Fruit fly (Drosophila melanogaster): ENCODE results near the gene Sfp24Bc.

The Sfp24Bc gene

dm6 chr2L:3675770-3676169, 5.4 kb upstream of the Sfp24Bc start (continued):
- 0 out of 3 replicates have a peak, but pooled peaks have one; percentile 32 for TF ChIP-seq CG2199 (GFP tag; IDR thresholded peaks at IDR 0.05)
- no peak for TF ChIP-seq Bgb (GFP tag; IDR thresholded peaks at IDR 0.05; ENCODE audit: partially characterized antibody)
- no peak for TF ChIP-seq CG7271 (tag; optimal IDR thresholded peaks at IDR 0.05)
- TF ChIP-seq NC2β (GFP tag; optimal IDR thresholded peaks at IDR 0.05) = no peak
- no peak for TF ChIP-seq rib (GFP tag; IDR thresholded peaks at IDR 0.05)
- no peak for TF ChIP-seq CG17186 (GFP tag; optimal IDR thresholded peaks at IDR 0.05)
- peak; percentile 89 for TF ChIP-seq sens (GFP tag)
- no peak for TF ChIP-seq CG12104 (GFP tag; optimal IDR thresholded peaks at IDR 0.05)
- no peak for TF ChIP-seq lbe (GFP tag; optimal IDR thresholded peaks at IDR 0.05)
- TF ChIP-seq Sox102F (GFP tag; optimal IDR thresholded peaks at IDR 0.05) = peak; percentile 25
- no peak for TF ChIP-seq D (optimal IDR thresholded peaks at IDR 0.05)
- TF ChIP-seq D (GFP tag; optimal IDR thresholded peaks at IDR 0.05) = peak; percentile 40
- no peak for TF ChIP-seq stc (GFP tag; IDR thresholded peaks at IDR 0.05)
- TF ChIP-seq CG10462 (GFP tag; optimal IDR thresholded peaks at IDR 0.05) = no peak
- TF ChIP-seq Dp (GFP tag; optimal IDR thresholded peaks at IDR 0.05) = no peak
- TF ChIP-seq CG7928 (GFP tag; optimal IDR thresholded peaks at IDR 0.05) = no peak
- TF ChIP-seq CG2116 (GFP tag; optimal IDR thresholded peaks at IDR 0.05) = no peak
- peak; percentile 6 for TF ChIP-seq CoRest (tag; optimal IDR thresholded peaks at IDR 0.05)
- peak; percentile 17 for TF ChIP-seq CG4424 (GFP tag; optimal IDR thresholded peaks at IDR 0.05)
- peak; percentile 37; the same call in 1 of the 3 replicates for TF ChIP-seq CG7357 (GFP tag; IDR thresholded peaks at IDR 0.05)
- no peak for TF ChIP-seq slp2 (GFP tag; optimal IDR thresholded peaks at IDR 0.05)
- TF ChIP-seq CG15514 (GFP tag; optimal IDR thresholded peaks at IDR 0.05) = no peak
- TF ChIP-seq CG11247 (GFP tag; IDR thresholded peaks at IDR 0.05) = no peak
- no peak for TF ChIP-seq nau (GFP tag; optimal IDR thresholded peaks at IDR 0.05)
- TF ChIP-seq ap (GFP tag; IDR thresholded peaks at IDR 0.05) = no peak
- no peak for TF ChIP-seq Opbp (GFP tag; IDR thresholded peaks at IDR 0.05; ENCODE audit: partially characterized antibody)
- TF ChIP-seq CG4282 (GFP tag; optimal IDR thresholded peaks at IDR 0.05) = no peak
- no peak for TF ChIP-seq knrl (GFP tag; IDR thresholded peaks at IDR 0.05; ENCODE audit: partially characterized antibody)
- TF ChIP-seq CG9437 (GFP tag; optimal IDR thresholded peaks at IDR 0.05) = no peak
- no peak for TF ChIP-seq hth (optimal IDR thresholded peaks at IDR 0.05)
- peak; percentile 11 for TF ChIP-seq tap (tag; optimal IDR thresholded peaks at IDR 0.05)
- TF ChIP-seq vnd (GFP tag; IDR thresholded peaks at IDR 0.05; ENCODE audit: partially characterized antibody) = no peak
- TF ChIP-seq Bteb2 (GFP tag; optimal IDR thresholded peaks at IDR 0.05) = no peak
- TF ChIP-seq Kr (GFP tag; optimal IDR thresholded peaks at IDR 0.05) = no peak
- TF ChIP-seq TFAM (GFP tag; optimal IDR thresholded peaks at IDR 0.05) = no peak
- no peak for TF ChIP-seq CG3726 (GFP tag; IDR thresholded peaks at IDR 0.05)
- no peak for TF ChIP-seq Drgx (GFP tag; IDR thresholded peaks at IDR 0.05)
- TF ChIP-seq esg (GFP tag; conservative IDR thresholded peaks at IDR 0.05) = peak; percentile 14; the same call in 1 of the 2 replicates
- no peak for TF ChIP-seq Hr3 (GFP tag; optimal IDR thresholded peaks at IDR 0.05)
- TF ChIP-seq CG43689 (GFP tag; IDR thresholded peaks at IDR 0.05) = no peak
- TF ChIP-seq Rfx (GFP tag; IDR thresholded peaks at IDR 0.05) = no peak
- no peak for TF ChIP-seq CG1832 (GFP tag; optimal IDR thresholded peaks at IDR 0.05)
- TF ChIP-seq HLH4C (GFP tag; IDR thresholded peaks at IDR 0.05; ENCODE audit: partially characterized antibody) = no peak
- TF ChIP-seq CG2875 (GFP tag; optimal IDR thresholded peaks at IDR 0.05) = peak; percentile 13
- no peak; the same call in 1 of the 2 replicates for TF ChIP-seq sob (GFP tag; IDR thresholded peaks at IDR 0.05)
- 0 out of 2 replicates have a peak, but pooled peaks have one; percentile 6 for TF ChIP-seq sim (GFP tag; IDR thresholded peaks at IDR 0.05)
- TF ChIP-seq maf-S (GFP tag; optimal IDR thresholded peaks at IDR 0.05) = no peak
- TF ChIP-seq ERR (GFP tag; optimal IDR thresholded peaks at IDR 0.05) = no peak
- TF ChIP-seq schlank (tag; optimal IDR thresholded peaks at IDR 0.05) = no peak
- no peak for TF ChIP-seq tio (GFP tag; optimal IDR thresholded peaks at IDR 0.05)
- TF ChIP-seq HLH54F (GFP tag; optimal IDR thresholded peaks at IDR 0.05) = no peak
- TF ChIP-seq CG10565 (GFP tag; optimal IDR thresholded peaks at IDR 0.05) = no peak
